Worm (Caenorhabditis elegans): Measurements from ENCODE around the gene T07A5.7.
A peak's percentile ranks its signal among the peaks of the same experiment; 100 is the strongest.

T07A5.7 gene

ce11 chrIII:10333961-10334542, 23.1 kb upstream of the T07A5.7 start, which contains the start of the genes jmjd-4 and mev-1:
jmjd-4 (minus strand) TSS chrIII:10334018.
mev-1 (plus strand) TSS chrIII:10334277.
- TF ChIP-seq scrt-1 (GFP tag; IDR thresholded peaks at IDR 0.05) (no peak), flt-1 (GFP tag; IDR thresholded peaks at IDR 0.05) (peak; percentile 51; the same call in 1 of the 2 replicates), ceh-13 (GFP tag; optimal IDR thresholded peaks at IDR 0.05) (no peak), ceh-36 (tag; optimal IDR thresholded peaks at IDR 0.05) (peak; percentile 23), sea-1 (GFP tag; conservative IDR thresholded peaks at IDR 0.05) (no peak), pes-1 (GFP tag; IDR thresholded peaks at IDR 0.05) (no peak), ets-7 (tag; optimal IDR thresholded peaks at IDR 0.05) (no peak), hmbx-1 (tag; optimal IDR thresholded peaks at IDR 0.05) (no peak), tbx-11 (GFP tag; IDR thresholded peaks at IDR 0.05) (0 out of 2 replicates have a peak, but pooled peaks have one; percentile 40), F13C5.2 (tag; optimal IDR thresholded peaks at IDR 0.05) (peak; percentile 73), aly-1 (tag; optimal IDR thresholded peaks at IDR 0.05) (no peak), hnd-1 (tag; optimal IDR thresholded peaks at IDR 0.05) (no peak), hmg-4 (GFP tag; optimal IDR thresholded peaks at IDR 0.05) (no peak), B0310.2 (tag; optimal IDR thresholded peaks at IDR 0.05) (no peak), tbx-37 (GFP tag; conservative IDR thresholded peaks at IDR 0.05) (no peak), ama-1 (optimal IDR thresholded peaks at IDR 0.05) (no peak), tra-4 (tag; optimal IDR thresholded peaks at IDR 0.05) (no peak)

- TF ChIP-seq tra-4 (tag; optimal IDR thresholded peaks at IDR 0.05) (no peak), sea-1 (GFP tag; conservative IDR thresholded peaks at IDR 0.05) (no peak), hmg-4 (GFP tag; optimal IDR thresholded peaks at IDR 0.05) (no peak), tbx-11 (GFP tag; IDR thresholded peaks at IDR 0.05) (no peak), pes-1 (GFP tag; IDR thresholded peaks at IDR 0.05) (no peak), ama-1 (optimal IDR thresholded peaks at IDR 0.05) (no peak), scrt-1 (GFP tag; IDR thresholded peaks at IDR 0.05) (no peak), flt-1 (GFP tag; IDR thresholded peaks at IDR 0.05) (no peak)
These were observed 21.6 kb upstream of the T07A5.7 start, which contains the start of gene T07C4.12 for ce11 chrIII:10332560-10332959. T07C4.12 (minus strand) TSS chrIII:10332660.

- TF ChIP-seq B0310.2 (tag; optimal IDR thresholded peaks at IDR 0.05) (no peak), ama-1 (optimal IDR thresholded peaks at IDR 0.05) (no peak), flt-1 (GFP tag; IDR thresholded peaks at IDR 0.05) (no peak), ets-7 (tag; optimal IDR thresholded peaks at IDR 0.05) (no peak), ceh-36 (tag; optimal IDR thresholded peaks at IDR 0.05) (no peak), scrt-1 (GFP tag; IDR thresholded peaks at IDR 0.05) (no peak), pes-1 (GFP tag; IDR thresholded peaks at IDR 0.05) (no peak), tbx-37 (GFP tag; conservative IDR thresholded peaks at IDR 0.05) (no peak), F13C5.2 (tag; optimal IDR thresholded peaks at IDR 0.05) (no peak), tra-4 (tag; optimal IDR thresholded peaks at IDR 0.05) (no peak)
These were observed 20.3 kb upstream of the T07A5.7 start for ce11 chrIII:10331232-10331631.

- TF ChIP-seq hnd-1 (tag; optimal IDR thresholded peaks at IDR 0.05) (no peak), B0310.2 (tag; optimal IDR thresholded peaks at IDR 0.05) (no peak), pes-1 (GFP tag; IDR thresholded peaks at IDR 0.05) (no peak), ceh-36 (tag; optimal IDR thresholded peaks at IDR 0.05) (no peak), F13C5.2 (tag; optimal IDR thresholded peaks at IDR 0.05) (no peak), scrt-1 (GFP tag; IDR thresholded peaks at IDR 0.05) (no peak), hmbx-1 (tag; optimal IDR thresholded peaks at IDR 0.05) (no peak), tbx-11 (GFP tag; IDR thresholded peaks at IDR 0.05) (no peak), ama-1 (optimal IDR thresholded peaks at IDR 0.05) (no peak), aly-1 (tag; optimal IDR thresholded peaks at IDR 0.05) (no peak)
These were observed 19.6 kb upstream of the T07A5.7 start, which contains the start of gene nex-2 for ce11 chrIII:10330372-10331062. nex-2 (minus strand) TSS chrIII:10330422.

ce11 chrIII:10329811-10330210, 18.9 kb upstream of the T07A5.7 start:
- no peak for TF ChIP-seq F13C5.2 (tag; optimal IDR thresholded peaks at IDR 0.05)
- TF ChIP-seq aly-1 (tag; optimal IDR thresholded peaks at IDR 0.05), result no peak
- no peak for TF ChIP-seq hmbx-1 (tag; optimal IDR thresholded peaks at IDR 0.05)
- no peak for TF ChIP-seq ama-1 (optimal IDR thresholded peaks at IDR 0.05)
- TF ChIP-seq hnd-1 (tag; optimal IDR thresholded peaks at IDR 0.05), result no peak
- no peak for TF ChIP-seq sea-1 (GFP tag; conservative IDR thresholded peaks at IDR 0.05)
- no peak for TF ChIP-seq tbx-11 (GFP tag; IDR thresholded peaks at IDR 0.05)
- no peak for TF ChIP-seq ceh-13 (GFP tag; optimal IDR thresholded peaks at IDR 0.05)
- no peak for TF ChIP-seq ets-7 (tag; optimal IDR thresholded peaks at IDR 0.05)
- TF ChIP-seq pes-1 (GFP tag; IDR thresholded peaks at IDR 0.05), result no peak
- no peak for TF ChIP-seq B0310.2 (tag; optimal IDR thresholded peaks at IDR 0.05)
- TF ChIP-seq scrt-1 (GFP tag; IDR thresholded peaks at IDR 0.05), result no peak
- no peak for TF ChIP-seq tra-4 (tag; optimal IDR thresholded peaks at IDR 0.05)
- TF ChIP-seq hmg-4 (GFP tag; optimal IDR thresholded peaks at IDR 0.05), result no peak
- no peak for TF ChIP-seq ceh-36 (tag; optimal IDR thresholded peaks at IDR 0.05)

- TF ChIP-seq tbx-37 (GFP tag; conservative IDR thresholded peaks at IDR 0.05) (no peak), scrt-1 (GFP tag; IDR thresholded peaks at IDR 0.05) (0 out of 2 replicates have a peak, but pooled peaks have one; percentile 15)
These were observed 17.9 kb upstream of the T07A5.7 start for ce11 chrIII:10328565-10329541.

- TF ChIP-seq B0310.2 (tag; optimal IDR thresholded peaks at IDR 0.05) (no peak), hmg-4 (GFP tag; optimal IDR thresholded peaks at IDR 0.05) (no peak), hnd-1 (tag; optimal IDR thresholded peaks at IDR 0.05) (no peak), ama-1 (optimal IDR thresholded peaks at IDR 0.05) (no peak), tbx-11 (GFP tag; IDR thresholded peaks at IDR 0.05) (no peak), scrt-1 (GFP tag; IDR thresholded peaks at IDR 0.05) (no peak), ceh-13 (GFP tag; optimal IDR thresholded peaks at IDR 0.05) (no peak), flt-1 (GFP tag; IDR thresholded peaks at IDR 0.05) (no peak), pes-1 (GFP tag; IDR thresholded peaks at IDR 0.05) (no peak), hmbx-1 (tag; optimal IDR thresholded peaks at IDR 0.05) (no peak), tra-4 (tag; optimal IDR thresholded peaks at IDR 0.05) (no peak), aly-1 (tag; optimal IDR thresholded peaks at IDR 0.05) (no peak), F13C5.2 (tag; optimal IDR thresholded peaks at IDR 0.05) (no peak), sea-1 (GFP tag; conservative IDR thresholded peaks at IDR 0.05) (no peak), tbx-37 (GFP tag; conservative IDR thresholded peaks at IDR 0.05) (no peak)
These were observed 15.4 kb upstream of the T07A5.7 start for ce11 chrIII:10326327-10326726.
